Fruit fly (Drosophila melanogaster): ENCODE measurements around the gene cype.

DNA sequence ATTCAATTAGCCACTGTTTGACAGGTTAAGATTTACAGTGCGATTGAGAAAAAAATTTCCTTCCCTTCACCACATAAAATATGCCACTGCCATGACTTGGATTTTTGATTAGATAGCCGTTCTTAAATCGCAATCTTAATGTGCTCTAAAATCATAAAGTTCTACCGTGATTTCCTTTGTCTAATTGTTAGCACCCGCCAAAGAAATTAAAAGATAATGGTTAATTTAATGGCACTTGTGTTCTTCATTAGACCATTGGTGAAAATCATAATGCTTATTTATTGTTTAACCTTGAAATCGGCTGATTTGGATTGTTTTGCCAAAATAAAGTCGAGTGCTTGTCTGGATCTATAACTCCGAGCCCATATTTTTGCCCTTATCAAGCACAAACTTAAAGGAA lies 10.1 kb downstream of the cype start:
- TF ChIP-seq CG32264 (GFP tag; optimal IDR thresholded peaks at IDR 0.05) (no peak), Myc (optimal IDR thresholded peaks at IDR 0.05) (no peak), jim (GFP tag; optimal IDR thresholded peaks at IDR 0.05) (no peak), Dif (GFP tag; optimal IDR thresholded peaks at IDR 0.05; ENCODE audit: partially characterized antibody) (no peak), Abd-B (GFP tag; optimal IDR thresholded peaks at IDR 0.05) (no peak), Rel (GFP tag; optimal IDR thresholded peaks at IDR 0.05) (no peak), Rel (tag; optimal IDR thresholded peaks at IDR 0.05) (no peak), tai (GFP tag; optimal IDR thresholded peaks at IDR 0.05) (no peak), fru (GFP tag; optimal IDR thresholded peaks at IDR 0.05) (no peak)

Data from whole organism, wandering third instar larva.